Worm (Caenorhabditis elegans) whole organism, early embryonic: ENCODE results near the gene C53B7.6.

Source experiments
- ama-1 ChIP-seq: fragments of 150-350 bp; optimal IDR thresholded peaks from 2 replicates; lab custom pipeline; 2014
- ceh-13 ChIP-seq: fragments of 200-800 bp; sonication (Bioruptor generic); optimal IDR thresholded peaks from 2 replicates; lab custom pipeline; 2018; ENCODE audit warnings: mild to moderate bottlenecking, missing genetic modification characterization, missing compliant biosample characterization
- ceh-36 ChIP-seq: sonication (generic microtip); optimal IDR thresholded peaks from 2 replicates; lab custom pipeline; 2016; ENCODE audit warnings: missing genetic modification characterization, inconsistent platforms, missing compliant biosample characterization
- flt-1 ChIP-seq: fragments of 200-800 bp; sonication (Bioruptor generic); IDR thresholded peaks from 2 replicates; pipeline ENCODE4 v1.3.6; 2022; ENCODE audit warnings: missing genetic modification characterization, missing compliant biosample characterization
- hmg-4 ChIP-seq: fragments of 200-800 bp; sonication (Bioruptor generic); optimal IDR thresholded peaks from 2 replicates; lab custom pipeline; 2018; ENCODE audit warnings: mild to moderate bottlenecking, missing genetic modification characterization, missing compliant biosample characterization
- pes-1 ChIP-seq: fragments of 200-800 bp; sonication (Bioruptor generic); IDR thresholded peaks from 2 replicates; pipeline ENCODE4 v1.3.6; 2022; ENCODE audit warnings: missing genetic modification reagents, missing genetic modification characterization, missing compliant biosample characterization
- scrt-1 ChIP-seq: fragments of 200-800 bp; sonication (Bioruptor generic); IDR thresholded peaks from 2 replicates; pipeline ENCODE4 v1.3.6; 2022; ENCODE audit warnings: missing genetic modification characterization, missing compliant biosample characterization
- tbx-37 ChIP-seq: fragments of 200-800 bp; sonication (Bioruptor generic); conservative IDR thresholded peaks from 2 replicates; pipeline ENCODE4 v1.3.6; 2022; ENCODE audit warnings: missing genetic modification reagents, missing genetic modification characterization, missing compliant biosample characterization

- TF ChIP-seq ceh-36, result no peak
- no peak for TF ChIP-seq scrt-1 (GFP tag; lab: Robert Waterston, UW)
- no peak for TF ChIP-seq tbx-37 (GFP tag; lab: Robert Waterston, UW)
- no peak for TF ChIP-seq hmg-4 (GFP tag; lab: Kevin White, UChicago)
- TF ChIP-seq ama-1 (lab: Kevin White, UChicago), result no peak
- TF ChIP-seq ceh-13, result no peak
- TF ChIP-seq flt-1, result no peak
- TF ChIP-seq pes-1 (GFP tag; lab: Robert Waterston, UW), result no peak
Observed at ce11 chrX:6915279-6915678, 46.7 kb upstream of the C53B7.6 start.
